Worm (Caenorhabditis elegans) whole organism, mixed stage, embryonic: ENCODE data around the gene ZK682.7.

Experiments
- M03D4.4 ChIP-seq: sonication (generic microtip); optimal IDR thresholded peaks from 2 replicates; lab custom pipeline; 2017; ENCODE audit warnings: mild to moderate bottlenecking, missing genetic modification characterization, missing compliant biosample characterization
- bed-3 ChIP-seq: fragments of 200-800 bp; sonication (Bioruptor generic); optimal IDR thresholded peaks from 3 replicates; lab custom pipeline; 2018; ENCODE audit warnings: mild to moderate bottlenecking, missing genetic modification characterization, moderate library complexity, missing compliant biosample characterization
- blmp-1 ChIP-seq: fragments of 150-350 bp; optimal IDR thresholded peaks from 2 replicates; lab custom pipeline; 2014; ENCODE audit warnings: missing biosample characterization, missing genetic modification characterization
- ceh-39 ChIP-seq: fragments of 150-350 bp; optimal IDR thresholded peaks from 2 replicates; lab custom pipeline; 2014; ENCODE audit warnings: missing biosample characterization, missing genetic modification characterization
- ceh-83 ChIP-seq: fragments of 200-800 bp; sonication (Bioruptor generic); optimal IDR thresholded peaks from 2 replicates; lab custom pipeline; 2018; ENCODE audit warnings: mild to moderate bottlenecking, missing genetic modification characterization, missing compliant biosample characterization
- ces-1 ChIP-seq: fragments of 150-350 bp; optimal IDR thresholded peaks from 2 replicates; lab custom pipeline; 2014; ENCODE audit warnings: missing biosample characterization, missing genetic modification reagents, missing genetic modification characterization
- cnd-1 ChIP-seq: fragments of 200-800 bp; sonication (Bioruptor generic); optimal IDR thresholded peaks from 2 replicates; lab custom pipeline; 2018; ENCODE audit warnings: mild to moderate bottlenecking, missing genetic modification characterization, missing compliant biosample characterization
- drap-1 ChIP-seq: fragments of 200-800 bp; sonication (Bioruptor generic); optimal IDR thresholded peaks from 3 replicates; lab custom pipeline; 2018; ENCODE audit warnings: mild to moderate bottlenecking, missing genetic modification characterization, missing compliant biosample characterization
- elt-1 ChIP-seq: sonication (generic microtip); optimal IDR thresholded peaks from 2 replicates; lab custom pipeline; 2017; ENCODE audit warnings: missing genetic modification characterization, mild to moderate bottlenecking, missing compliant biosample characterization, antibody characterized with exemption, moderate library complexity, borderline replicate concordance; ENCODE audit not compliant: insufficient read depth
- elt-3 ChIP-seq: fragments of 150-350 bp; optimal IDR thresholded peaks from 2 replicates; lab custom pipeline; 2014; ENCODE audit warnings: missing biosample characterization, missing genetic modification characterization
- flh-1 ChIP-seq: fragments of 200-800 bp; sonication (Bioruptor generic); optimal IDR thresholded peaks from 2 replicates; lab custom pipeline; 2018; ENCODE audit warnings: mild to moderate bottlenecking, missing genetic modification characterization, moderate library complexity, missing compliant biosample characterization
- ham-2 ChIP-seq: fragments of 200-800 bp; sonication (Bioruptor generic); optimal IDR thresholded peaks from 2 replicates; lab custom pipeline; 2018; ENCODE audit warnings: mild to moderate bottlenecking, missing genetic modification characterization, missing compliant biosample characterization
- hlh-1 ChIP-seq: fragments of 150-350 bp; optimal IDR thresholded peaks from 2 replicates; lab custom pipeline; 2014; ENCODE audit warnings: missing biosample characterization, missing genetic modification reagents, missing genetic modification characterization
- lin-13 ChIP-seq: fragments of 150-350 bp; optimal IDR thresholded peaks from 2 replicates; lab custom pipeline; 2014; ENCODE audit warnings: missing biosample characterization, missing genetic modification characterization
- lin-32 ChIP-seq: fragments of 200-800 bp; sonication (Bioruptor generic); optimal IDR thresholded peaks from 2 replicates; lab custom pipeline; 2018; ENCODE audit warnings: mild to moderate bottlenecking, missing genetic modification characterization, missing compliant biosample characterization
- lsy-2 ChIP-seq: fragments of 150-350 bp; optimal IDR thresholded peaks from 2 replicates; lab custom pipeline; 2014; ENCODE audit warnings: missing biosample characterization, missing genetic modification characterization
- mab-5 ChIP-seq: fragments of 150-350 bp; optimal IDR thresholded peaks from 2 replicates; lab custom pipeline; 2014; ENCODE audit warnings: missing biosample characterization, missing genetic modification characterization
- mep-1 ChIP-seq: fragments of 150-350 bp; optimal IDR thresholded peaks from 2 replicates; lab custom pipeline; 2017; ENCODE audit warnings: missing biosample characterization, missing genetic modification reagents, missing genetic modification characterization, inconsistent platforms
- mls-2 ChIP-seq: sonication (generic microtip); optimal IDR thresholded peaks from 2 replicates; lab custom pipeline; 2016; ENCODE audit warnings: mild to moderate bottlenecking, missing genetic modification characterization, moderate library complexity, missing compliant biosample characterization
- nhr-12 ChIP-seq: fragments of 150-350 bp; optimal IDR thresholded peaks from 2 replicates; lab custom pipeline; 2014; ENCODE audit warnings: missing biosample characterization, missing genetic modification characterization
- nhr-237 ChIP-seq: fragments of 150-350 bp; optimal IDR thresholded peaks from 2 replicates; lab custom pipeline; 2014; ENCODE audit warnings: missing biosample characterization, missing genetic modification characterization
- nhr-28 ChIP-seq: fragments of 150-350 bp; optimal IDR thresholded peaks from 2 replicates; lab custom pipeline; 2014; ENCODE audit warnings: missing biosample characterization, missing genetic modification characterization
- nhr-76 ChIP-seq: sonication (generic microtip); optimal IDR thresholded peaks from 2 replicates; lab custom pipeline; 2017; ENCODE audit warnings: missing biosample characterization, missing genetic modification characterization
- pha-4 ChIP-seq: fragments of 150-350 bp; optimal IDR thresholded peaks from 2 replicates; lab custom pipeline; 2018; ENCODE audit warnings: missing biosample characterization, missing genetic modification reagents, missing genetic modification characterization
- sem-2 ChIP-seq: fragments of 200-800 bp; sonication (Bioruptor generic); optimal IDR thresholded peaks from 2 replicates; lab custom pipeline; 2018; ENCODE audit warnings: mild to moderate bottlenecking, missing genetic modification characterization, missing compliant biosample characterization
- snpc-4 ChIP-seq: fragments of 150-350 bp; optimal IDR thresholded peaks from 2 replicates; lab custom pipeline; 2014; ENCODE audit warnings: missing biosample characterization, missing genetic modification characterization
- sptf-1 ChIP-seq: sonication (generic microtip); optimal IDR thresholded peaks from 2 replicates; lab custom pipeline; 2017; ENCODE audit warnings: mild to moderate bottlenecking, missing genetic modification characterization, moderate library complexity, missing compliant biosample characterization
- tbx-8 ChIP-seq: fragments of 200-800 bp; sonication (Bioruptor generic); optimal IDR thresholded peaks from 2 replicates; lab custom pipeline; 2018; ENCODE audit warnings: mild to moderate bottlenecking, missing genetic modification characterization, moderate library complexity, missing compliant biosample characterization
- unc-120 ChIP-seq: sonication (generic microtip); optimal IDR thresholded peaks from 2 replicates; lab custom pipeline; 2017; ENCODE audit warnings: missing genetic modification characterization, missing compliant biosample characterization; ENCODE audit not compliant: poor library complexity, severe bottlenecking
- unc-39 ChIP-seq: fragments of 150-350 bp; optimal IDR thresholded peaks from 2 replicates; lab custom pipeline; 2014; ENCODE audit warnings: missing biosample characterization, missing genetic modification characterization
- unc-62 ChIP-seq: fragments of 150-350 bp; optimal IDR thresholded peaks from 2 replicates; lab custom pipeline; 2014; ENCODE audit warnings: missing biosample characterization, missing genetic modification reagents, missing genetic modification characterization
- zip-8 ChIP-seq: fragments of 150-350 bp; optimal IDR thresholded peaks from 2 replicates; lab custom pipeline; 2014; ENCODE audit warnings: missing biosample characterization, missing genetic modification characterization
- ztf-11 ChIP-seq: fragments of 150-350 bp; optimal IDR thresholded peaks from 2 replicates; lab custom pipeline; 2014; ENCODE audit warnings: missing biosample characterization, missing genetic modification characterization

ZK682.7 gene

ce11 chrV:9249932-9250331 lies 42.0 kb downstream of the ZK682.7 start, which contains the start of gene ptd-2:
Gene ptd-2 (plus strand): TSS chrV:9250232.
- TF ChIP-seq ceh-83 (GFP tag; lab: Kevin White, UChicago) (no peak), tbx-8 (no peak), mep-1 (tag; lab: Kevin White, UChicago) (no peak), hlh-1 (no peak)

ce11 chrV:9249206-9249605 lies 42.8 kb downstream of the ZK682.7 start, which contains the start of gene str-94:
Gene str-94 (minus strand): TSS chrV:9249306.
- TF ChIP-seq mls-2 (no peak), snpc-4 (no peak), unc-39 (tag; lab: Kevin White, UChicago) (no peak), cnd-1 (tag; lab: Kevin White, UChicago) (no peak), unc-120 (tag; lab: Kevin White, UChicago) (no peak), sem-2 (GFP tag; lab: Kevin White, UChicago) (no peak), unc-62 (GFP tag; lab: Kevin White, UChicago) (no peak), bed-3 (no peak), ceh-83 (GFP tag; lab: Kevin White, UChicago) (no peak)
- TF ChIP-seq, all 35 proteins: peak for 0

DNA sequence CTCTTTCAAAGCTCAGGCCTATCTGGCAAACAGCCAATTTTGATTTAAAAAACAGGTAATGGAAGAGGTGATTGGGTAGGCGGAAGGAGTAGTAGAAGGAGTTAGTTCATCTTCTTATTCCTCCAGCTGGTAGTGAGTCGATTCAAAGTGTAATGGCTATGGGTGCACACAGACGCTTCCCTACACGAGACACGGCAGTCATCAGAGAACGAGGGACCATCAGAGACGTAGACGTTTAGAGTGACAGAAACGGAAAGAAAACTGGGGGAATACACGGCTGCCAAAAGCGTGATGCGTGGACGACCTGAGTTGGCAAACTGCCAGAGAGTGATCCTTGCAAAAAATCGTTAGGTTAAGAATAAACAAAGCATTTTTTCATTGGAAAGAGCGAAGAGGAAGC lies 44.5 kb downstream of the ZK682.7 start:
- TF ChIP-seq cnd-1 (tag; lab: Kevin White, UChicago) (peak; percentile 47), mls-2 (no peak), drap-1 (GFP tag; lab: Kevin White, UChicago) (peak; percentile 33), hlh-1 (peak; percentile 80), unc-120 (tag; lab: Kevin White, UChicago) (peak; percentile 91), lin-13 (tag; lab: Kevin White, UChicago) (no peak), unc-62 (GFP tag; lab: Kevin White, UChicago) (peak; percentile 44)

- no peak for TF ChIP-seq ces-1 (GFP tag; lab: Kevin White, UChicago)
- no peak for TF ChIP-seq lin-13 (tag; lab: Kevin White, UChicago)
- TF ChIP-seq flh-1 (GFP tag; lab: Kevin White, UChicago): no peak
- TF ChIP-seq lin-32 (GFP tag; lab: Kevin White, UChicago): no peak
- no peak for TF ChIP-seq unc-62 (GFP tag; lab: Kevin White, UChicago)
- TF ChIP-seq ham-2: no peak
- TF ChIP-seq hlh-1: no peak
- no peak for TF ChIP-seq lsy-2 (tag; lab: Kevin White, UChicago)
- no peak for TF ChIP-seq ceh-83 (GFP tag; lab: Kevin White, UChicago)
- no peak for TF ChIP-seq elt-1 (tag; lab: Kevin White, UChicago)
- TF ChIP-seq sptf-1 (tag; lab: Kevin White, UChicago): no peak
- no peak for TF ChIP-seq unc-120 (tag; lab: Kevin White, UChicago)
- no peak for TF ChIP-seq bed-3
- no peak for TF ChIP-seq nhr-237 (tag; lab: Kevin White, UChicago)
Observed at ce11 chrV:9246260-9246659, 45.7 kb downstream of the ZK682.7 start, which contains the start of gene aat-2. Gene aat-2 (minus strand): TSS chrV:9246360.

- TF ChIP-seq mep-1 (tag; lab: Kevin White, UChicago) (peak; percentile 69), unc-120 (tag; lab: Kevin White, UChicago) (peak; percentile 55), pha-4 (tag; lab: Kevin White, UChicago) (no peak), nhr-76 (tag; lab: Kevin White, UChicago) (no peak), sptf-1 (tag; lab: Kevin White, UChicago) (no peak), hlh-1 (peak; percentile 36), ces-1 (GFP tag; lab: Kevin White, UChicago) (peak; percentile 77), elt-3 (no peak), mab-5 (tag; lab: Kevin White, UChicago) (no peak), snpc-4 (no peak), zip-8 (no peak), ceh-39 (tag; lab: Kevin White, UChicago) (no peak), elt-1 (tag; lab: Kevin White, UChicago) (no peak), drap-1 (GFP tag; lab: Kevin White, UChicago) (no peak), ztf-11 (no peak), blmp-1 (no peak), mls-2 (no peak), cnd-1 (tag; lab: Kevin White, UChicago) (no peak), nhr-237 (tag; lab: Kevin White, UChicago) (peak; percentile 69), ham-2 (no peak), tbx-8 (no peak), sem-2 (GFP tag; lab: Kevin White, UChicago) (no peak), unc-39 (tag; lab: Kevin White, UChicago) (no peak), ceh-83 (GFP tag; lab: Kevin White, UChicago) (no peak), lin-32 (GFP tag; lab: Kevin White, UChicago) (no peak), nhr-12 (tag; lab: Kevin White, UChicago) (no peak), unc-62 (GFP tag; lab: Kevin White, UChicago) (no peak), nhr-28 (tag; lab: Kevin White, UChicago) (no peak), flh-1 (GFP tag; lab: Kevin White, UChicago) (no peak), lin-13 (tag; lab: Kevin White, UChicago) (peak; percentile 13), M03D4.4 (tag; lab: Kevin White, UChicago) (no peak), lsy-2 (tag; lab: Kevin White, UChicago) (peak; percentile 21)
Observed at ce11 chrV:9243171-9243996, 48.6 kb downstream of the ZK682.7 start, which contains the start of gene glo-4. Gene glo-4 (minus strand): TSS chrV:9243221.
